Worm (Caenorhabditis elegans) whole organism, early embryonic: ENCODE data around the gene rbm-22.
A peak's percentile ranks its signal among the peaks of the same experiment; 100 is the strongest.

Experiments
- aly-1 ChIP-seq: sonication (generic microtip); optimal IDR thresholded peaks from 2 replicates; lab custom pipeline; 2016; ENCODE audit warnings: missing genetic modification characterization, missing compliant biosample characterization
- ama-1 ChIP-seq: fragments of 150-350 bp; optimal IDR thresholded peaks from 2 replicates; lab custom pipeline; 2014
- ceh-13 ChIP-seq: fragments of 200-800 bp; sonication (Bioruptor generic); optimal IDR thresholded peaks from 2 replicates; lab custom pipeline; 2018; ENCODE audit warnings: mild to moderate bottlenecking, missing genetic modification characterization, missing compliant biosample characterization
- ceh-36 ChIP-seq: sonication (generic microtip); optimal IDR thresholded peaks from 2 replicates; lab custom pipeline; 2016; ENCODE audit warnings: missing genetic modification characterization, inconsistent platforms, missing compliant biosample characterization
- flt-1 ChIP-seq: fragments of 200-800 bp; sonication (Bioruptor generic); IDR thresholded peaks from 2 replicates; pipeline ENCODE4 v1.3.6; 2022; ENCODE audit warnings: missing genetic modification characterization, missing compliant biosample characterization
- hmg-4 ChIP-seq: fragments of 200-800 bp; sonication (Bioruptor generic); optimal IDR thresholded peaks from 2 replicates; lab custom pipeline; 2018; ENCODE audit warnings: mild to moderate bottlenecking, missing genetic modification characterization, missing compliant biosample characterization
- hnd-1 ChIP-seq: sonication (generic microtip); optimal IDR thresholded peaks from 2 replicates; lab custom pipeline; 2016; ENCODE audit warnings: missing genetic modification characterization, missing compliant biosample characterization
- sea-1 ChIP-seq: fragments of 200-800 bp; sonication (Bioruptor generic); conservative IDR thresholded peaks from 2 replicates; pipeline ENCODE4 v1.3.6; 2022; ENCODE audit warnings: missing genetic modification characterization, missing compliant biosample characterization

DNA sequence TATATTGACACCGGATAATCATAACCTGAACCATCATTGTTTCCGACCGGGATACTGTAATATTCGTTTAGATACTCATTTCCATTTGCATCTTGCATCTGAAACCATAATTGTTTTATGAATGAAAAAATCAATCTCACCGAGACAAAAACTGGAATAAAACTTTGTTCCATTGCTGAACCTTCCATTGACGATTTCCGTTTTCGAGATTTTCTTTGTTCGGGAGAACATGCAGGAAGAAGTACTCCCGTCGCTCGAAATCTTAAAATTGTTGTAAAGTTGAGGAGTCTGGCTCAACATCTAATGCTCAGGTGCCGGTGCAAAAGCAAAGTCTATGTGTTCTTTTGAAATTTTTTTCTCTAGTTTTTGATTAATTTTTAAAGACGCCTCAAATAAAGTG, 35.2 kb upstream of the rbm-22 start:
- TF ChIP-seq ama-1: peak; percentile 65
- TF ChIP-seq hmg-4: no peak
- no peak for TF ChIP-seq flt-1 (GFP tag; lab: Robert Waterston, UW)
- no peak for TF ChIP-seq aly-1 (tag; lab: Kevin White, UChicago)
- TF ChIP-seq hnd-1: no peak
- TF ChIP-seq ceh-13 (GFP tag; lab: Kevin White, UChicago): no peak
- no peak for TF ChIP-seq sea-1
- TF ChIP-seq ceh-36 (tag; lab: Kevin White, UChicago): no peak
